Worm (Caenorhabditis elegans): Measurements from ENCODE around the gene C12D5.3.

- TF ChIP-seq fos-1 (tag; optimal IDR thresholded peaks at IDR 0.05) (no peak), fkh-10 (GFP tag; optimal IDR thresholded peaks at IDR 0.05) (no peak), nhr-11 (tag; optimal IDR thresholded peaks at IDR 0.05) (no peak), ceh-82 (tag; optimal IDR thresholded peaks at IDR 0.05) (no peak), ztf-11 (tag; optimal IDR thresholded peaks at IDR 0.05) (no peak), ZK546.5 (tag; optimal IDR thresholded peaks at IDR 0.05) (no peak), ceh-20 (GFP tag; IDR thresholded peaks at IDR 0.05) (no peak), ceh-44 (GFP tag; IDR thresholded peaks at IDR 0.05) (no peak), unc-62 (GFP tag; optimal IDR thresholded peaks at IDR 0.05 in 1 of 2) (peak in 1 of 2 experiments; percentile 92), unc-62 (tag; optimal IDR thresholded peaks at IDR 0.05) (no peak), zag-1 (tag; optimal IDR thresholded peaks at IDR 0.05) (no peak), ztf-7 (tag; optimal IDR thresholded peaks at IDR 0.05) (no peak), mdl-1 (tag; optimal IDR thresholded peaks at IDR 0.05) (no peak)
Measured at ce11 chrV:7641718-7642117, 34.3 kb upstream of the C12D5.3 start.
